Worm (Caenorhabditis elegans) whole organism, young adult: ENCODE measurements around the gene degl-1.
A peak's percentile ranks its signal among the peaks of the same experiment; 100 is the strongest.

Experiments used
- B0035.1 ChIP-seq: sonication (generic microtip); optimal IDR thresholded peaks from 2 replicates; lab custom pipeline; 2016; ENCODE audit warnings: missing genetic modification characterization, mild to moderate bottlenecking, missing compliant biosample characterization, missing genotype, missing genetic modification reagents
- B0261.1 ChIP-seq: sonication (generic microtip); optimal IDR thresholded peaks from 2 replicates; lab custom pipeline; 2016; ENCODE audit warnings: mild to moderate bottlenecking, missing genetic modification characterization, moderate library complexity, missing compliant biosample characterization
- B0336.3 ChIP-seq: fragments of 200-800 bp; sonication (Bioruptor generic); IDR thresholded peaks from 2 replicates; pipeline ENCODE4 v1.3.6; 2022; ENCODE audit warnings: missing genetic modification characterization, missing compliant biosample characterization
- F52B5.7 ChIP-seq: sonication (generic microtip); optimal IDR thresholded peaks from 2 replicates; lab custom pipeline; 2016; ENCODE audit warnings: mild to moderate bottlenecking, missing genetic modification characterization, missing compliant biosample characterization
- K11D2.4 ChIP-seq: fragments of 200-800 bp; sonication (Bioruptor generic); IDR thresholded peaks from 2 replicates; pipeline ENCODE4 v1.3.6; 2022; ENCODE audit warnings: missing genetic modification reagents, missing genetic modification characterization, missing compliant biosample characterization
- T07F8.4 ChIP-seq: sonication (generic microtip); optimal IDR thresholded peaks from 2 replicates; lab custom pipeline; 2016; ENCODE audit warnings: mild to moderate bottlenecking, missing genetic modification characterization, moderate library complexity, missing compliant biosample characterization
- Y53F4B.3 ChIP-seq: fragments of 200-800 bp; sonication (Bioruptor generic); IDR thresholded peaks from 2 replicates; pipeline ENCODE4 v1.3.6; 2022; ENCODE audit warnings: missing genetic modification reagents, missing genetic modification characterization, missing compliant biosample characterization
- Y79H2A.3 ChIP-seq: fragments of 200-800 bp; sonication (Bioruptor generic); conservative IDR thresholded peaks from 2 replicates; pipeline ENCODE4 v1.3.6; 2022; ENCODE audit warnings: missing genetic modification reagents, missing genetic modification characterization, missing compliant biosample characterization
- ZK185.1 ChIP-seq: sonication (generic microtip); optimal IDR thresholded peaks from 2 replicates; lab custom pipeline; 2016; ENCODE audit warnings: mild to moderate bottlenecking, missing genetic modification characterization, missing compliant biosample characterization; ENCODE audit not compliant: poor library complexity, severe bottlenecking
- aptf-2 ChIP-seq: fragments of 200-800 bp; sonication (Bioruptor generic); conservative IDR thresholded peaks from 2 replicates; pipeline ENCODE4 v1.3.6; 2022; ENCODE audit warnings: missing genetic modification reagents, missing genetic modification characterization, missing compliant biosample characterization
- aptf-3 ChIP-seq: fragments of 200-800 bp; sonication (Bioruptor generic); IDR thresholded peaks from 2 replicates; pipeline ENCODE4 v1.3.6; 2022; ENCODE audit warnings: missing genetic modification characterization, missing compliant biosample characterization
- athp-1 ChIP-seq: sonication (generic microtip); optimal IDR thresholded peaks from 2 replicates; lab custom pipeline; 2017; ENCODE audit warnings: mild to moderate bottlenecking, missing genetic modification characterization, missing compliant biosample characterization
- attf-3 ChIP-seq: fragments of 200-800 bp; sonication (Bioruptor generic); conservative IDR thresholded peaks from 2 replicates; pipeline ENCODE4 v1.3.6; 2022; ENCODE audit warnings: missing genetic modification reagents, missing genetic modification characterization, missing compliant biosample characterization
- attf-6 ChIP-seq: fragments of 200-800 bp; sonication (Bioruptor generic); IDR thresholded peaks from 2 replicates; pipeline ENCODE4 v1.3.6; 2022; ENCODE audit warnings: missing genetic modification reagents, missing genetic modification characterization, missing compliant biosample characterization
- cebp-2 ChIP-seq: fragments of 200-800 bp; sonication (Bioruptor generic); IDR thresholded peaks from 2 replicates; pipeline ENCODE4 v1.3.6; 2022; ENCODE audit warnings: missing genetic modification characterization, missing compliant biosample characterization
- ceh-27 ChIP-seq: fragments of 200-800 bp; sonication (Bioruptor generic); optimal IDR thresholded peaks from 2 replicates; lab custom pipeline; 2018; ENCODE audit warnings: mild to moderate bottlenecking, missing genetic modification characterization, moderate library complexity, missing compliant biosample characterization
- ceh-79 ChIP-seq: sonication (generic microtip); optimal IDR thresholded peaks from 2 replicates; lab custom pipeline; 2017; ENCODE audit warnings: mild to moderate bottlenecking, missing genetic modification characterization, missing compliant biosample characterization
- chd-7 ChIP-seq: sonication (generic microtip); optimal IDR thresholded peaks from 2 replicates; lab custom pipeline; 2016; ENCODE audit warnings: mild to moderate bottlenecking, missing genetic modification characterization, moderate library complexity, missing compliant biosample characterization
- die-1 ChIP-seq: sonication (generic microtip); optimal IDR thresholded peaks from 2 replicates; lab custom pipeline; 2016; ENCODE audit warnings: missing genotype, mild to moderate bottlenecking, missing genetic modification characterization, missing compliant biosample characterization
- dox-1 ChIP-seq: fragments of 200-800 bp; sonication (Bioruptor generic); IDR thresholded peaks from 2 replicates; pipeline ENCODE4 v1.3.6; 2022; ENCODE audit warnings: missing genetic modification reagents, missing genetic modification characterization, missing compliant biosample characterization
- dpff-1 ChIP-seq: sonication (generic microtip); optimal IDR thresholded peaks from 2 replicates; lab custom pipeline; 2017; ENCODE audit warnings: mild to moderate bottlenecking, missing genetic modification characterization, missing compliant biosample characterization
- egl-18 ChIP-seq: fragments of 200-800 bp; sonication (Bioruptor generic); IDR thresholded peaks from 2 replicates; pipeline ENCODE4 v1.3.6; 2022; ENCODE audit warnings: missing genetic modification reagents, missing genetic modification characterization, missing compliant biosample characterization
- egl-44 ChIP-seq: fragments of 200-800 bp; sonication (Bioruptor generic); IDR thresholded peaks from 2 replicates; pipeline ENCODE4 v1.3.6; 2022; ENCODE audit warnings: missing genetic modification reagents, missing genetic modification characterization, missing compliant biosample characterization
- ekl-4 ChIP-seq: fragments of 200-800 bp; sonication (Bioruptor generic); IDR thresholded peaks from 2 replicates; pipeline ENCODE4 v1.3.6; 2022; ENCODE audit warnings: missing genetic modification reagents, missing genetic modification characterization, missing compliant biosample characterization
- hmg-20 ChIP-seq: fragments of 200-800 bp; sonication (Bioruptor generic); IDR thresholded peaks from 2 replicates; pipeline ENCODE4 v1.3.6; 2022; ENCODE audit warnings: missing genetic modification reagents, missing genetic modification characterization, missing compliant biosample characterization
- hsf-1 ChIP-seq: fragments of 200-800 bp; sonication (Bioruptor generic); IDR thresholded peaks from 2 replicates; pipeline ENCODE4 v1.3.6; 2022; ENCODE audit warnings: missing genetic modification reagents, missing genetic modification characterization, missing compliant biosample characterization
- let-607 ChIP-seq, 2 experiments: fragments of 200-800 bp in 1 of 2; sonication (Bioruptor generic) in 1 of 2; sonication (generic microtip) in 1 of 2; optimal IDR thresholded peaks; 2 replicates each; lab custom pipeline; 2016 to 2018; ENCODE audit warnings: mild to moderate bottlenecking in 2 of 2, missing compliant biosample characterization in 2 of 2, missing genetic modification characterization in 2 of 2, moderate library complexity in 2 of 2, missing genotype in 1 of 2
- lin-26 ChIP-seq: fragments of 200-800 bp; sonication (Bioruptor generic); IDR thresholded peaks from 2 replicates; pipeline ENCODE4 v1.3.6; 2022; ENCODE audit warnings: missing genetic modification reagents, missing genetic modification characterization, missing compliant biosample characterization
- lin-35 ChIP-seq, 3 experiments: fragments of 150-350 bp in 2 of 3; sonication (generic microtip) in 1 of 3; optimal IDR thresholded peaks; 2 replicates each; lab custom pipeline; 2014 to 2018; ENCODE audit warnings: missing biosample characterization in 3 of 3, missing genetic modification characterization in 3 of 3, missing genetic modification reagents in 3 of 3
- lin-54 ChIP-seq: fragments of 200-800 bp; sonication (Bioruptor generic); optimal IDR thresholded peaks from 2 replicates; lab custom pipeline; 2018; ENCODE audit warnings: mild to moderate bottlenecking, missing genetic modification characterization, missing compliant biosample characterization
- madf-3 ChIP-seq: fragments of 200-800 bp; sonication (Bioruptor generic); IDR thresholded peaks from 2 replicates; pipeline ENCODE4 v1.3.6; 2022; ENCODE audit warnings: missing genetic modification reagents, missing genetic modification characterization, missing compliant biosample characterization
- madf-6 ChIP-seq: fragments of 200-800 bp; sonication (Bioruptor generic); IDR thresholded peaks from 2 replicates; pipeline ENCODE4 v1.3.6; 2022; ENCODE audit warnings: missing genetic modification reagents, missing genetic modification characterization, missing compliant biosample characterization
- mcd-1 ChIP-seq: fragments of 200-800 bp; sonication (Bioruptor generic); IDR thresholded peaks from 2 replicates; pipeline ENCODE4 v1.3.6; 2022; ENCODE audit warnings: missing genetic modification reagents, missing genetic modification characterization, missing compliant biosample characterization
- mxl-1 ChIP-seq: sonication (generic microtip); optimal IDR thresholded peaks from 2 replicates; lab custom pipeline; 2016; ENCODE audit warnings: missing genetic modification characterization, missing compliant biosample characterization
- nfyb-1 ChIP-seq: fragments of 200-800 bp; sonication (Bioruptor generic); IDR thresholded peaks from 2 replicates; pipeline ENCODE4 v1.3.6; 2022; ENCODE audit warnings: missing genetic modification reagents, missing genetic modification characterization, missing compliant biosample characterization
- nhr-80 ChIP-seq: sonication (generic microtip); optimal IDR thresholded peaks from 2 replicates; lab custom pipeline; 2016; ENCODE audit warnings: missing genetic modification characterization, missing compliant biosample characterization
- nhr-90 ChIP-seq: sonication (generic microtip); optimal IDR thresholded peaks from 2 replicates; lab custom pipeline; 2016; ENCODE audit warnings: missing genotype, mild to moderate bottlenecking, missing genetic modification characterization, missing compliant biosample characterization
- snpc-1.1 ChIP-seq: sonication (generic microtip); optimal IDR thresholded peaks from 2 replicates; lab custom pipeline; 2017; ENCODE audit warnings: missing genetic modification characterization, mild to moderate bottlenecking, missing compliant biosample characterization, antibody characterized with exemption, moderate library complexity, missing genotype, missing genetic modification reagents; ENCODE audit not compliant: insufficient read depth
- snpc-3.4 ChIP-seq: sonication (generic microtip); optimal IDR thresholded peaks from 2 replicates; lab custom pipeline; 2017; ENCODE audit warnings: missing genetic modification characterization, mild to moderate bottlenecking, missing compliant biosample characterization, antibody characterized with exemption, moderate library complexity, missing genotype, missing genetic modification reagents
- snpc-4 ChIP-seq, 5 experiments: fragments of 150-350 bp in 1 of 5; sonication (generic microtip) in 4 of 5; optimal IDR thresholded peaks; 2 replicates each; lab custom pipeline; 2014 to 2018; ENCODE audit warnings: missing genetic modification characterization in 5 of 5, missing biosample characterization in 3 of 5, antibody characterized with exemption in 2 of 5, mild to moderate bottlenecking in 2 of 5, missing compliant biosample characterization in 2 of 5, missing genotype in 2 of 5, moderate library complexity in 2 of 5, missing genetic modification reagents in 1 of 5
- sptf-2 ChIP-seq: fragments of 200-800 bp; sonication (Bioruptor generic); optimal IDR thresholded peaks from 2 replicates; lab custom pipeline; 2018; ENCODE audit warnings: mild to moderate bottlenecking, missing genetic modification characterization, missing compliant biosample characterization
- ztf-18 ChIP-seq: sonication (generic microtip); optimal IDR thresholded peaks from 2 replicates; lab custom pipeline; 2016; ENCODE audit warnings: missing genotype, mild to moderate bottlenecking, missing genetic modification characterization, missing compliant biosample characterization
- ztf-25 ChIP-seq: fragments of 200-800 bp; sonication (Bioruptor generic); IDR thresholded peaks from 2 replicates; pipeline ENCODE4 v1.3.6; 2022; ENCODE audit warnings: missing genetic modification reagents, missing genetic modification characterization, missing compliant biosample characterization
- ztf-26 ChIP-seq: sonication (generic microtip); optimal IDR thresholded peaks from 2 replicates; lab custom pipeline; 2017; ENCODE audit warnings: missing genetic modification characterization, missing compliant biosample characterization
- ztf-28 ChIP-seq: fragments of 200-800 bp; sonication (Bioruptor generic); IDR thresholded peaks from 2 replicates; pipeline ENCODE4 v1.3.6; 2022; ENCODE audit warnings: missing genetic modification reagents, missing genetic modification characterization, missing compliant biosample characterization
- ztf-3 ChIP-seq: fragments of 200-800 bp; sonication (Bioruptor generic); optimal IDR thresholded peaks from 2 replicates; lab custom pipeline; 2018; ENCODE audit warnings: mild to moderate bottlenecking, missing genetic modification characterization, missing compliant biosample characterization
- ztf-6 ChIP-seq: fragments of 200-800 bp; sonication (Bioruptor generic); IDR thresholded peaks from 2 replicates; pipeline ENCODE4 v1.3.6; 2022; ENCODE audit warnings: missing genetic modification reagents, missing genetic modification characterization, missing compliant biosample characterization

degl-1 gene

ce11 chrIV:14767693-14768251, 3.5 kb downstream of the degl-1 start, which contains the start of the genes mrps-7 and Y57G11C.3 (continued):
- TF ChIP-seq T07F8.4 (no peak), aptf-3 (GFP tag; lab: Robert Waterston, UW) (no peak), ceh-79 (tag; lab: Kevin White, UChicago) (no peak), attf-6 (GFP tag; lab: Robert Waterston, UW) (peak; percentile 92), lin-35 (GFP tag; optimal IDR thresholded peaks at IDR 0.05; lab: Kevin White, UChicago) (peak in 2 of 3 experiments; percentile 12 to 83), let-607 (tag; optimal IDR thresholded peaks at IDR 0.05; lab: Kevin White, UChicago) (peak in 1 of 2 experiments; percentile 47), aptf-2 (no peak), B0035.1 (tag; lab: Kevin White, UChicago) (no peak), madf-3 (GFP tag; lab: Robert Waterston, UW) (no peak), attf-3 (GFP tag; lab: Robert Waterston, UW) (peak; percentile 100), hsf-1 (GFP tag; lab: Robert Waterston, UW) (no peak), ztf-28 (GFP tag; lab: Robert Waterston, UW) (no peak), nhr-80 (tag; lab: Kevin White, UChicago) (peak; percentile 11), dpff-1 (tag; lab: Kevin White, UChicago) (no peak), Y79H2A.3 (GFP tag; lab: Robert Waterston, UW) (no peak), nhr-90 (no peak), hmg-20 (GFP tag; lab: Robert Waterston, UW) (0 out of 2 replicates have a peak, but pooled peaks have one; percentile 50), sptf-2 (no peak), mxl-1 (tag; lab: Kevin White, UChicago) (no peak), snpc-1.1 (peak; percentile 60), die-1 (tag; lab: Kevin White, UChicago) (no peak), dox-1 (GFP tag; lab: Robert Waterston, UW) (peak; percentile 86), egl-18 (GFP tag; lab: Robert Waterston, UW) (no peak), egl-44 (no peak), madf-6 (GFP tag; lab: Robert Waterston, UW) (peak; percentile 73), ztf-6 (GFP tag; lab: Robert Waterston, UW) (no peak), mcd-1 (GFP tag; lab: Robert Waterston, UW) (peak; percentile 99), Y53F4B.3 (GFP tag; lab: Robert Waterston, UW) (no peak), snpc-4 (GFP tag; optimal IDR thresholded peaks at IDR 0.05; lab: Kevin White, UChicago) (peak; percentile 83), snpc-4 (tag; optimal IDR thresholded peaks at IDR 0.05; lab: Kevin White, UChicago) (peak; percentile 73 to 93 (median 86)), chd-7 (tag; lab: Kevin White, UChicago) (no peak), lin-26 (no peak), lin-54 (peak; percentile 78), B0261.1 (tag; lab: Kevin White, UChicago) (no peak), snpc-3.4 (peak; percentile 36), ztf-25 (GFP tag; lab: Robert Waterston, UW) (no peak), ceh-27 (GFP tag; lab: Kevin White, UChicago) (peak; percentile 74), ztf-18 (tag; lab: Kevin White, UChicago) (peak; percentile 58), ZK185.1 (tag; lab: Kevin White, UChicago) (peak; percentile 78), B0336.3 (GFP tag; lab: Robert Waterston, UW) (peak; percentile 68), nfyb-1 (GFP tag; lab: Robert Waterston, UW) (peak; percentile 42; the same call in 1 of the 2 replicates), athp-1 (tag; lab: Kevin White, UChicago) (peak; percentile 30), ztf-26 (peak; percentile 63), F52B5.7 (tag; lab: Kevin White, UChicago) (no peak), ztf-3 (GFP tag; lab: Kevin White, UChicago) (no peak), cebp-2 (no peak), ekl-4 (GFP tag; lab: Robert Waterston, UW) (peak; percentile 58; the same call in 1 of the 2 replicates), K11D2.4 (GFP tag; lab: Robert Waterston, UW) (peak; percentile 70)
